Fruit fly (Drosophila melanogaster) whole organism, embryonic: ENCODE data around the gene Cog2.

Source experiments
- Adf1 ChIP-seq: fragments of 200-800 bp; sonication (Bioruptor generic); IDR thresholded peaks from 2 replicates; pipeline ENCODE4 v1.3.6; 2022; ENCODE audit warnings: missing biosample characterization, missing genetic modification characterization
- Aef1 ChIP-seq: fragments of 200-800 bp; sonication (Bioruptor generic); IDR thresholded peaks from 3 replicates; pipeline ENCODE4 v1.3.6; 2022; ENCODE audit warnings: missing biosample characterization, missing genetic modification characterization
- CG10209 ChIP-seq: fragments of 200-800 bp; sonication (Bioruptor generic); optimal IDR thresholded peaks from 3 replicates; lab custom pipeline; 2017; ENCODE audit warnings: missing biosample characterization, mild to moderate bottlenecking, missing genetic modification characterization, missing genetic modification reagents
- CG10321 ChIP-seq: fragments of 200-800 bp; sonication (Bioruptor generic); IDR thresholded peaks from 2 replicates; pipeline ENCODE4 v1.3.6; 2022; ENCODE audit warnings: missing biosample characterization, missing genetic modification characterization
- CG10431 ChIP-seq: fragments of 200-800 bp; sonication (Bioruptor generic); optimal IDR thresholded peaks from 3 replicates; lab custom pipeline; 2018; ENCODE audit warnings: missing biosample characterization, mild to moderate bottlenecking, missing genetic modification characterization
- CG10543 ChIP-seq: fragments of 200-800 bp; sonication (Bioruptor generic); optimal IDR thresholded peaks from 3 replicates; lab custom pipeline; 2017; ENCODE audit warnings: missing biosample characterization, mild to moderate bottlenecking, missing genetic modification characterization, moderate library complexity
- CG11723 ChIP-seq: fragments of 200-800 bp; sonication (Bioruptor generic); optimal IDR thresholded peaks from 2 replicates; lab custom pipeline; 2017; ENCODE audit warnings: missing biosample characterization, mild to moderate bottlenecking, missing genetic modification characterization
- CG12104 ChIP-seq: fragments of 200-800 bp; sonication (Bioruptor generic); optimal IDR thresholded peaks from 3 replicates; lab custom pipeline; 2016; ENCODE audit warnings: missing biosample characterization, missing genetic modification characterization
- CG12236 ChIP-seq: fragments of 200-800 bp; sonication (Bioruptor generic); optimal IDR thresholded peaks from 2 replicates; lab custom pipeline; 2016; ENCODE audit warnings: missing biosample characterization, missing genetic modification characterization
- CG12942 ChIP-seq: fragments of 200-800 bp; sonication (Bioruptor generic); optimal IDR thresholded peaks from 3 replicates; lab custom pipeline; 2016; ENCODE audit warnings: missing biosample characterization, missing genetic modification characterization
- CG13123 ChIP-seq: fragments of 200-800 bp; sonication (Bioruptor generic); optimal IDR thresholded peaks from 2 replicates; lab custom pipeline; 2016; ENCODE audit warnings: missing biosample characterization, missing genetic modification characterization
- CG13296 ChIP-seq: fragments of 200-800 bp; sonication (Bioruptor generic); optimal IDR thresholded peaks from 3 replicates; lab custom pipeline; 2018; ENCODE audit warnings: missing biosample characterization, mild to moderate bottlenecking, missing genetic modification characterization
- CG15073 ChIP-seq: fragments of 200-800 bp; sonication (Bioruptor generic); optimal IDR thresholded peaks from 2 replicates; lab custom pipeline; 2016; ENCODE audit warnings: missing biosample characterization, missing genetic modification characterization
- CG15601 ChIP-seq: fragments of 200-800 bp; sonication (Bioruptor generic); optimal IDR thresholded peaks from 3 replicates; lab custom pipeline; 2019; ENCODE audit warnings: missing biosample characterization, mild to moderate bottlenecking, missing genetic modification characterization, moderate library complexity
- CG16813 ChIP-seq: fragments of 200-800 bp; sonication (Bioruptor generic); IDR thresholded peaks from 3 replicates; pipeline ENCODE4 v1.3.6; 2022; ENCODE audit warnings: missing biosample characterization, missing genetic modification characterization; ENCODE audit not compliant: partially characterized antibody
- CG17186 ChIP-seq: fragments of 200-800 bp; sonication (Bioruptor generic); optimal IDR thresholded peaks from 3 replicates; lab custom pipeline; 2017; ENCODE audit warnings: missing biosample characterization, missing genetic modification reagents, missing genetic modification characterization
- CG32772 ChIP-seq: fragments of 200-800 bp; sonication (Bioruptor generic); IDR thresholded peaks from 2 replicates; pipeline ENCODE4 v1.3.6; 2022; ENCODE audit warnings: missing biosample characterization, missing genetic modification characterization
- CG43689 ChIP-seq: fragments of 200-800 bp; sonication (Bioruptor generic); IDR thresholded peaks from 2 replicates; pipeline ENCODE4 v1.3.6; 2022; ENCODE audit warnings: missing biosample characterization, missing genetic modification characterization
- CG5953 ChIP-seq: fragments of 200-800 bp; sonication (Bioruptor generic); IDR thresholded peaks from 2 replicates; pipeline ENCODE4 v1.3.6; 2022; ENCODE audit warnings: missing biosample characterization, missing genetic modification characterization
- CG6791 ChIP-seq: fragments of 200-800 bp; sonication (Bioruptor generic); IDR thresholded peaks from 3 replicates; pipeline ENCODE4 v1.3.6; 2022; ENCODE audit warnings: missing biosample characterization, missing genetic modification characterization; ENCODE audit not compliant: partially characterized antibody
- CG7357 ChIP-seq: fragments of 200-800 bp; sonication (Bioruptor generic); IDR thresholded peaks from 3 replicates; pipeline ENCODE4 v1.3.6; 2022; ENCODE audit warnings: missing biosample characterization, missing genetic modification characterization
- CG8478 ChIP-seq: fragments of >200 bp; optimal IDR thresholded peaks from 2 replicates; lab custom pipeline; 2018
- CG9437 ChIP-seq: fragments of 200-800 bp; sonication (Bioruptor generic); optimal IDR thresholded peaks from 2 replicates; lab custom pipeline; 2018; ENCODE audit warnings: missing biosample characterization, mild to moderate bottlenecking, missing genetic modification characterization
- CTCF ChIP-seq: fragments of 200-800 bp; sonication (Bioruptor generic); optimal IDR thresholded peaks from 2 replicates; lab custom pipeline; 2017; ENCODE audit warnings: missing biosample characterization, mild to moderate bottlenecking, missing genetic modification characterization, moderate library complexity
- Dip2 ChIP-seq: fragments of 200-800 bp; sonication (Bioruptor generic); IDR thresholded peaks from 2 replicates; pipeline ENCODE4 v1.3.6; 2022; ENCODE audit warnings: missing biosample characterization, missing genetic modification characterization
- Dp ChIP-seq: fragments of 200-800 bp; sonication (Bioruptor generic); optimal IDR thresholded peaks from 2 replicates; lab custom pipeline; 2018; ENCODE audit warnings: missing biosample characterization, mild to moderate bottlenecking, missing genetic modification characterization, moderate library complexity
- E2f1 ChIP-seq: fragments of 200-800 bp; sonication (Bioruptor generic); IDR thresholded peaks from 2 replicates; pipeline ENCODE4 v1.3.6; 2022; ENCODE audit warnings: missing biosample characterization, missing genetic modification characterization
- Ets97D ChIP-seq: fragments of 200-800 bp; sonication (Bioruptor generic); optimal IDR thresholded peaks from 3 replicates; lab custom pipeline; 2016; ENCODE audit warnings: missing biosample characterization, missing genetic modification characterization
- Fer3 ChIP-seq: fragments of 200-800 bp; sonication (Bioruptor generic); optimal IDR thresholded peaks from 2 replicates; lab custom pipeline; 2018; ENCODE audit warnings: missing biosample characterization, mild to moderate bottlenecking, missing genetic modification characterization, moderate library complexity
- H2.0 ChIP-seq: fragments of 200-800 bp; sonication (Bioruptor generic); IDR thresholded peaks from 2 replicates; pipeline ENCODE4 v1.3.6; 2022; ENCODE audit warnings: missing biosample characterization, missing genetic modification characterization
- HLH54F ChIP-seq: fragments of 200-800 bp; sonication (Bioruptor generic); optimal IDR thresholded peaks from 3 replicates; lab custom pipeline; 2016; ENCODE audit warnings: missing biosample characterization, missing genetic modification characterization
- Hr39 ChIP-seq: fragments of >200 bp; optimal IDR thresholded peaks from 2 replicates; lab custom pipeline; 2017
- Hr51 ChIP-seq, 2 experiments: fragments of 200-800 bp; sonication (Bioruptor generic); optimal IDR thresholded peaks; 2 replicates in 1 of 2; 3 replicates in 1 of 2; lab custom pipeline; 2016 to 2018; ENCODE audit warnings: missing biosample characterization in 2 of 2, missing genetic modification characterization in 2 of 2, mild to moderate bottlenecking in 1 of 2, moderate library complexity in 1 of 2
- Usf ChIP-seq: fragments of 200-800 bp; sonication (Bioruptor generic); optimal IDR thresholded peaks from 2 replicates; lab custom pipeline; 2017; ENCODE audit warnings: missing genotype, missing biosample characterization, missing genetic modification characterization
- ac ChIP-seq: fragments of 200-800 bp; sonication (Bioruptor generic); optimal IDR thresholded peaks from 3 replicates; lab custom pipeline; 2017; ENCODE audit warnings: missing biosample characterization, mild to moderate bottlenecking, missing genetic modification characterization
- ara ChIP-seq: fragments of 200-800 bp; sonication (Bioruptor generic); IDR thresholded peaks from 2 replicates; pipeline ENCODE4 v1.3.6; 2022; ENCODE audit warnings: missing biosample characterization, missing genetic modification characterization
- danr ChIP-seq: fragments of 200-800 bp; sonication (Bioruptor generic); IDR thresholded peaks from 2 replicates; pipeline ENCODE4 v1.3.6; 2022; ENCODE audit warnings: missing biosample characterization, missing genetic modification characterization
- ftz-f1 ChIP-seq: fragments of 200-800 bp; sonication (Bioruptor generic); optimal IDR thresholded peaks from 2 replicates; lab custom pipeline; 2016; ENCODE audit warnings: missing biosample characterization, missing genetic modification characterization
- fu2 ChIP-seq: fragments of 200-800 bp; sonication (Bioruptor generic); optimal IDR thresholded peaks from 2 replicates; lab custom pipeline; 2016; ENCODE audit warnings: missing biosample characterization, missing genetic modification characterization
- gce ChIP-seq: fragments of 200-800 bp; sonication (Bioruptor generic); IDR thresholded peaks from 3 replicates; pipeline ENCODE4 v1.3.6; 2022; ENCODE audit warnings: missing biosample characterization, missing genetic modification characterization
- gcm2 ChIP-seq: fragments of 200-800 bp; sonication (Bioruptor generic); optimal IDR thresholded peaks from 2 replicates; lab custom pipeline; 2016; ENCODE audit warnings: missing biosample characterization, missing genetic modification characterization
- lola ChIP-seq, 3 experiments: fragments of >200 bp in 2 of 3; fragments of 200-800 bp in 1 of 3; sonication (Bioruptor generic) in 1 of 3; optimal IDR thresholded peaks; 2 replicates each; lab custom pipeline; 2017 to 2019; ENCODE audit warnings: missing biosample characterization in 3 of 3, missing genetic modification characterization in 3 of 3, mild to moderate bottlenecking in 1 of 3, moderate library complexity in 1 of 3
- nom ChIP-seq: fragments of 200-800 bp; sonication (Bioruptor generic); optimal IDR thresholded peaks from 2 replicates; lab custom pipeline; 2017; ENCODE audit warnings: missing biosample characterization, missing genetic modification characterization, mild to moderate bottlenecking, moderate library complexity, missing genetic modification reagents
- odd ChIP-seq: fragments of 200-800 bp; sonication (Bioruptor generic); optimal IDR thresholded peaks from 2 replicates; lab custom pipeline; 2017; ENCODE audit warnings: missing biosample characterization, mild to moderate bottlenecking, missing genetic modification characterization
- otp ChIP-seq: fragments of 200-800 bp; sonication (Bioruptor generic); IDR thresholded peaks from 3 replicates; pipeline ENCODE4, ENCODE4 v1.3.6; 2022; ENCODE audit warnings: missing biosample characterization, missing genetic modification characterization
- pfk ChIP-seq: fragments of 200-800 bp; sonication (Bioruptor generic); optimal IDR thresholded peaks from 2 replicates; lab custom pipeline; 2018; ENCODE audit warnings: missing biosample characterization, mild to moderate bottlenecking, missing genetic modification characterization, moderate library complexity
- rib ChIP-seq: fragments of 200-800 bp; sonication (Bioruptor generic); IDR thresholded peaks from 2 replicates; pipeline ENCODE4 v1.3.6; 2022; ENCODE audit warnings: missing biosample characterization, missing genetic modification characterization
- sc ChIP-seq, 3 experiments: fragments of >200 bp in 2 of 3; fragments of 200-800 bp in 1 of 3; sonication (Bioruptor generic) in 1 of 3; optimal IDR thresholded peaks; 2 replicates in 2 of 3; 3 replicates in 1 of 3; lab custom pipeline; 2017; ENCODE audit warnings: mild to moderate bottlenecking in 1 of 3, missing biosample characterization in 1 of 3, missing genetic modification characterization in 1 of 3, missing genetic modification reagents in 1 of 3
- sens-2 ChIP-seq: fragments of 200-800 bp; sonication (Bioruptor generic); IDR thresholded peaks from 2 replicates; pipeline ENCODE4 v1.3.6; 2022; ENCODE audit warnings: missing biosample characterization, missing genetic modification characterization
- sima ChIP-seq: fragments of 200-800 bp; sonication (Bioruptor generic); optimal IDR thresholded peaks from 2 replicates; lab custom pipeline; 2016; ENCODE audit warnings: missing biosample characterization, missing genetic modification characterization
- tll ChIP-seq, 2 experiments: fragments of 200-800 bp in 1 of 2; fragments of >200 bp in 1 of 2; sonication (Bioruptor generic) in 1 of 2; optimal IDR thresholded peaks; 2 replicates each; lab custom pipeline; 2017 to 2019; ENCODE audit warnings: missing biosample characterization in 2 of 2, missing genetic modification characterization in 2 of 2, mild to moderate bottlenecking in 1 of 2, moderate library complexity in 1 of 2
- tup ChIP-seq: fragments of 200-800 bp; sonication (Bioruptor generic); optimal IDR thresholded peaks from 2 replicates; lab custom pipeline; 2016; ENCODE audit warnings: missing biosample characterization, mild to moderate bottlenecking, missing genetic modification characterization, moderate library complexity
- unpg ChIP-seq: fragments of 200-800 bp; sonication (Bioruptor generic); optimal IDR thresholded peaks from 3 replicates; lab custom pipeline; 2018; ENCODE audit warnings: missing biosample characterization, mild to moderate bottlenecking, missing genetic modification characterization, moderate library complexity

Cog2 gene

dm6 chr3R:15346018-15346383 lies 15.5 kb downstream of the Cog2 start, which contains the start of the genes Surf4 and CG31301 (continued):
- no peak for TF ChIP-seq sc (optimal IDR thresholded peaks at IDR 0.05; lab: Kevin White, UChicago)
- TF ChIP-seq sc (GFP tag; optimal IDR thresholded peaks at IDR 0.05; lab: Kevin White, UChicago): no peak
- no peak for TF ChIP-seq danr (GFP tag; lab: Robert Waterston, UW)
- no peak for TF ChIP-seq CG10209 (GFP tag; lab: Kevin White, UChicago)
- peak; percentile 17 for TF ChIP-seq CG17186 (GFP tag; lab: Kevin White, UChicago)
- TF ChIP-seq CG32772: no peak
- no peak for TF ChIP-seq CG7357 (GFP tag; lab: Robert Waterston, UW)
- no peak for TF ChIP-seq Aef1
- TF ChIP-seq Adf1 (GFP tag; lab: Robert Waterston, UW): no peak
- TF ChIP-seq Dip2 (GFP tag; lab: Robert Waterston, UW): no peak
- TF ChIP-seq CTCF (GFP tag; lab: Kevin White, UChicago): no peak
- no peak for TF ChIP-seq odd (GFP tag; lab: Kevin White, UChicago)
- no peak for TF ChIP-seq CG12942 (GFP tag; lab: Kevin White, UChicago)
- TF ChIP-seq tup (GFP tag; lab: Kevin White, UChicago): no peak
- no peak for TF ChIP-seq CG10543 (GFP tag; lab: Kevin White, UChicago)
- TF ChIP-seq gce (GFP tag; lab: Robert Waterston, UW): no peak
- no peak for TF ChIP-seq Fer3 (tag; lab: Kevin White, UChicago)
- no peak for TF ChIP-seq gcm2
- no peak for TF ChIP-seq Usf (GFP tag; lab: Kevin White, UChicago)
- TF ChIP-seq fu2: no peak
- peak; percentile 6 for TF ChIP-seq unpg (GFP tag; lab: Kevin White, UChicago)
- TF ChIP-seq Hr39: no peak
- TF ChIP-seq CG43689: no peak
- TF ChIP-seq ara (GFP tag; lab: Robert Waterston, UW): no peak
- no peak for TF ChIP-seq nom
- no peak for TF ChIP-seq CG12104 (GFP tag; lab: Kevin White, UChicago)
- peak; percentile 71 for TF ChIP-seq Ets97D (GFP tag; lab: Kevin White, UChicago)
- no peak for TF ChIP-seq pfk (GFP tag; lab: Kevin White, UChicago)
- no peak for TF ChIP-seq ftz-f1 (GFP tag; lab: Kevin White, UChicago)
- no peak for TF ChIP-seq tll (GFP tag; optimal IDR thresholded peaks at IDR 0.05; lab: Kevin White, UChicago)
- no peak for TF ChIP-seq CG10321 (GFP tag; lab: Robert Waterston, UW)
- TF ChIP-seq otp (GFP tag; lab: Robert Waterston, UW): no peak
- TF ChIP-seq CG10431: no peak
- TF ChIP-seq H2.0 (GFP tag; lab: Robert Waterston, UW): no peak
- TF ChIP-seq sima (GFP tag; lab: Kevin White, UChicago): no peak
- TF ChIP-seq CG16813: peak; percentile 66
- TF ChIP-seq rib (GFP tag; lab: Robert Waterston, UW): no peak
- TF ChIP-seq CG13296 (GFP tag; lab: Kevin White, UChicago): no peak
- TF ChIP-seq CG15073 (GFP tag; lab: Kevin White, UChicago): no peak
- no peak for TF ChIP-seq Hr51 (GFP tag; optimal IDR thresholded peaks at IDR 0.05; lab: Kevin White, UChicago)
- no peak for TF ChIP-seq sens-2
- TF ChIP-seq HLH54F (GFP tag; lab: Kevin White, UChicago): no peak
- peak; percentile 90 for TF ChIP-seq CG6791
- no peak for TF ChIP-seq ac
- no peak for TF ChIP-seq CG13123
- TF ChIP-seq E2f1 (GFP tag; lab: Robert Waterston, UW): no peak
- no peak for TF ChIP-seq CG11723 (GFP tag; lab: Kevin White, UChicago)
- TF ChIP-seq CG12236 (GFP tag; lab: Kevin White, UChicago): no peak
- no peak for TF ChIP-seq CG9437 (GFP tag; lab: Kevin White, UChicago)
- TF ChIP-seq CG8478 (lab: Kevin White, UChicago): no peak
- no peak for TF ChIP-seq lola (GFP tag; optimal IDR thresholded peaks at IDR 0.05; lab: Kevin White, UChicago)
- TF ChIP-seq CG15601: no peak
- no peak for TF ChIP-seq CG5953 (GFP tag; lab: Robert Waterston, UW)
- peak; percentile 35 for TF ChIP-seq Dp (GFP tag; lab: Kevin White, UChicago)
